Fruit fly (Drosophila melanogaster) whole organism, embryonic: ENCODE results near the gene Baldspot.
A peak's percentile ranks its signal among the peaks of the same experiment; 100 is the strongest.

Experiments
- Atf3 ChIP-seq: fragments of 200-800 bp; sonication (Bioruptor generic); optimal IDR thresholded peaks from 3 replicates; lab custom pipeline; 2016; ENCODE audit warnings: missing biosample characterization, missing genetic modification characterization
- CG10431 ChIP-seq: fragments of 200-800 bp; sonication (Bioruptor generic); optimal IDR thresholded peaks from 3 replicates; lab custom pipeline; 2018; ENCODE audit warnings: missing biosample characterization, mild to moderate bottlenecking, missing genetic modification characterization
- CG11085 ChIP-seq: fragments of 200-800 bp; sonication (Bioruptor generic); IDR thresholded peaks from 2 replicates; pipeline ENCODE4 v1.3.6; 2022; ENCODE audit warnings: missing biosample characterization, missing genetic modification characterization
- CG11398 ChIP-seq: fragments of 200-800 bp; sonication (Bioruptor generic); optimal IDR thresholded peaks from 2 replicates; lab custom pipeline; 2016; ENCODE audit warnings: missing biosample characterization, missing genetic modification characterization
- CG12744 ChIP-seq: fragments of 200-800 bp; sonication (Bioruptor generic); optimal IDR thresholded peaks from 2 replicates; lab custom pipeline; 2016; ENCODE audit warnings: missing biosample characterization, missing genetic modification characterization
- CG1647 ChIP-seq: fragments of 200-800 bp; sonication (Bioruptor generic); optimal IDR thresholded peaks from 3 replicates; lab custom pipeline; 2016; ENCODE audit warnings: missing biosample characterization, missing genetic modification characterization
- CG16779 ChIP-seq: fragments of 200-800 bp; sonication (Bioruptor generic); IDR thresholded peaks from 2 replicates; pipeline ENCODE4 v1.3.6; 2022; ENCODE audit warnings: missing biosample characterization, missing genetic modification characterization
- CG17359 ChIP-seq: fragments of 200-800 bp; sonication (Bioruptor generic); optimal IDR thresholded peaks from 3 replicates; lab custom pipeline; 2018; ENCODE audit warnings: missing biosample characterization, mild to moderate bottlenecking, missing genetic modification characterization, moderate library complexity
- CG1792 ChIP-seq: fragments of 200-800 bp; sonication (Bioruptor generic); optimal IDR thresholded peaks from 2 replicates; lab custom pipeline; 2016; ENCODE audit warnings: missing biosample characterization, missing genetic modification characterization
- CG2129 ChIP-seq: fragments of 200-800 bp; sonication (Bioruptor generic); IDR thresholded peaks from 2 replicates; pipeline ENCODE4 v1.3.6; 2022; ENCODE audit warnings: missing biosample characterization, missing genetic modification characterization; ENCODE audit not compliant: partially characterized antibody
- CG30020 ChIP-seq: fragments of 200-800 bp; optimal IDR thresholded peaks from 2 replicates; lab custom pipeline; 2019; ENCODE audit warnings: missing biosample characterization, mild to moderate bottlenecking, missing genetic modification characterization, moderate library complexity
- CG3281 ChIP-seq: fragments of 200-800 bp; sonication (Bioruptor generic); optimal IDR thresholded peaks from 3 replicates; lab custom pipeline; 2017; ENCODE audit warnings: missing biosample characterization, mild to moderate bottlenecking, missing genetic modification characterization
- CG3838 ChIP-seq: fragments of 200-800 bp; sonication (Bioruptor generic); optimal IDR thresholded peaks from 3 replicates; lab custom pipeline; 2016; ENCODE audit warnings: missing biosample characterization, missing genetic modification characterization
- CG43689 ChIP-seq: fragments of 200-800 bp; sonication (Bioruptor generic); IDR thresholded peaks from 2 replicates; pipeline ENCODE4 v1.3.6; 2022; ENCODE audit warnings: missing biosample characterization, missing genetic modification characterization
- CG4424 ChIP-seq: fragments of 200-800 bp; sonication (Bioruptor generic); optimal IDR thresholded peaks from 3 replicates; lab custom pipeline; 2016; ENCODE audit warnings: missing biosample characterization, missing genetic modification characterization
- CG4707 ChIP-seq: fragments of 200-800 bp; sonication (Bioruptor generic); optimal IDR thresholded peaks from 2 replicates; lab custom pipeline; 2018; ENCODE audit warnings: missing biosample characterization, mild to moderate bottlenecking, missing genetic modification characterization, moderate library complexity
- CG7372 ChIP-seq: fragments of 200-800 bp; sonication (Bioruptor generic); IDR thresholded peaks from 2 replicates; pipeline ENCODE4 v1.3.6; 2022; ENCODE audit warnings: missing biosample characterization, missing genetic modification characterization
- CG7745 ChIP-seq: fragments of 200-800 bp; sonication (Bioruptor generic); optimal IDR thresholded peaks from 2 replicates; lab custom pipeline; 2018; ENCODE audit warnings: missing biosample characterization, mild to moderate bottlenecking, missing genetic modification characterization, moderate library complexity
- CG8765 ChIP-seq: fragments of 200-800 bp; sonication (Bioruptor generic); IDR thresholded peaks from 2 replicates; pipeline ENCODE4 v1.3.6; 2022; ENCODE audit warnings: missing biosample characterization, missing genetic modification characterization
- D19A ChIP-seq: fragments of 200-800 bp; optimal IDR thresholded peaks from 3 replicates; lab custom pipeline; 2019; ENCODE audit warnings: missing biosample characterization, mild to moderate bottlenecking, missing genetic modification characterization, moderate library complexity
- Dref ChIP-seq: fragments of 200-800 bp; sonication (Bioruptor generic); IDR thresholded peaks from 2 replicates; pipeline ENCODE4 v1.3.6; 2022; ENCODE audit warnings: missing biosample characterization, missing genetic modification characterization
- HmgZ ChIP-seq: fragments of 200-800 bp; sonication (Bioruptor generic); optimal IDR thresholded peaks from 2 replicates; lab custom pipeline; 2018; ENCODE audit warnings: missing biosample characterization, mild to moderate bottlenecking, missing genetic modification characterization
- Hr78 ChIP-seq, 2 experiments: fragments of 200-800 bp in 1 of 2; fragments of >200 bp in 1 of 2; sonication (Bioruptor generic) in 1 of 2; optimal IDR thresholded peaks; 2 replicates each; lab custom pipeline; 2017 to 2019; ENCODE audit warnings: missing biosample characterization in 2 of 2, missing genetic modification characterization in 2 of 2, mild to moderate bottlenecking in 1 of 2, moderate library complexity in 1 of 2
- Kr ChIP-seq: fragments of 200-800 bp; sonication (Bioruptor generic); optimal IDR thresholded peaks from 2 replicates; lab custom pipeline; 2017; ENCODE audit warnings: missing biosample characterization, mild to moderate bottlenecking, missing genetic modification characterization
- MTF-1 ChIP-seq: fragments of 200-800 bp; sonication (Bioruptor generic); optimal IDR thresholded peaks from 2 replicates; lab custom pipeline; 2018; ENCODE audit warnings: missing biosample characterization, mild to moderate bottlenecking, missing genetic modification characterization, borderline replicate concordance
- NfI ChIP-seq: fragments of 200-800 bp; sonication (Bioruptor generic); optimal IDR thresholded peaks from 3 replicates; lab custom pipeline; 2018; ENCODE audit warnings: missing biosample characterization, mild to moderate bottlenecking, missing genetic modification characterization, moderate library complexity
- Ptx1 ChIP-seq: fragments of 200-800 bp; sonication (Bioruptor generic); IDR thresholded peaks from 2 replicates; pipeline ENCODE4 v1.3.6; 2022; ENCODE audit warnings: missing biosample characterization, missing genetic modification characterization
- Sin3A ChIP-seq: fragments of >200 bp; optimal IDR thresholded peaks from 2 replicates; lab custom pipeline; 2018
- Sox100B ChIP-seq: fragments of 200-800 bp; sonication (Bioruptor generic); optimal IDR thresholded peaks from 3 replicates; lab custom pipeline; 2018; ENCODE audit warnings: missing biosample characterization, mild to moderate bottlenecking, missing genetic modification characterization
- Taf1 ChIP-seq: fragments of 200-800 bp; sonication (Bioruptor generic); IDR thresholded peaks from 2 replicates; pipeline ENCODE4 v1.3.6; 2022; ENCODE audit warnings: missing biosample characterization, missing genetic modification characterization
- ash1 ChIP-seq: fragments of 200-800 bp; sonication (Bioruptor generic); optimal IDR thresholded peaks from 2 replicates; lab custom pipeline; 2018; ENCODE audit warnings: missing biosample characterization, mild to moderate bottlenecking, missing genetic modification characterization
- chm ChIP-seq: fragments of 200-800 bp; sonication (Bioruptor generic); IDR thresholded peaks from 2 replicates; pipeline ENCODE4 v1.3.6; 2022; ENCODE audit warnings: missing biosample characterization, missing genetic modification characterization
- crp ChIP-seq, 2 experiments: fragments of 200-800 bp; sonication (Bioruptor generic); optimal IDR thresholded peaks; 2 replicates in 1 of 2; 3 replicates in 1 of 2; lab custom pipeline; 2017; ENCODE audit warnings: missing biosample characterization in 2 of 2, missing genetic modification characterization in 2 of 2, mild to moderate bottlenecking in 1 of 2, moderate library complexity in 1 of 2
- dpn ChIP-seq, 2 experiments: fragments of 200-800 bp; sonication (Bioruptor generic); optimal IDR thresholded peaks; 3 replicates each; lab custom pipeline; 2016; ENCODE audit warnings: missing biosample characterization in 2 of 2, missing genetic modification characterization in 2 of 2
- fd64A ChIP-seq: fragments of 200-800 bp; sonication (Bioruptor generic); optimal IDR thresholded peaks from 3 replicates; lab custom pipeline; 2018; ENCODE audit warnings: missing biosample characterization, mild to moderate bottlenecking, missing genetic modification characterization
- insv ChIP-seq, 2 experiments: fragments of 200-800 bp; sonication (Bioruptor generic); optimal IDR thresholded peaks; 3 replicates each; lab custom pipeline; 2016 to 2018; ENCODE audit warnings: missing biosample characterization in 2 of 2, missing genetic modification characterization in 2 of 2
- jigr1 ChIP-seq: fragments of 200-800 bp; sonication (Bioruptor generic); IDR thresholded peaks from 3 replicates; pipeline ENCODE4 v1.3.6; 2022; ENCODE audit warnings: missing biosample characterization, missing genetic modification characterization
- kay ChIP-seq: fragments of 200-800 bp; sonication (Bioruptor generic); optimal IDR thresholded peaks from 2 replicates; lab custom pipeline; 2016; ENCODE audit warnings: missing biosample characterization, missing genetic modification characterization
- kni ChIP-seq: fragments of 200-800 bp; sonication (Bioruptor generic); optimal IDR thresholded peaks from 3 replicates; lab custom pipeline; 2017; ENCODE audit warnings: mild to moderate bottlenecking, missing biosample characterization, missing genetic modification reagents, missing genetic modification characterization
- lov ChIP-seq, 2 experiments: fragments of 200-800 bp in 1 of 2; fragments of >200 bp in 1 of 2; sonication (Bioruptor generic) in 1 of 2; IDR thresholded peaks in 1 of 2; optimal IDR thresholded peaks in 1 of 2; 2 replicates in 1 of 2; 3 replicates in 1 of 2; pipeline versions ENCODE4 v1.3.6 to Lab custom; 2017 to 2022; ENCODE audit warnings: missing biosample characterization in 1 of 2, missing genetic modification characterization in 1 of 2
- nerfin-1 ChIP-seq: fragments of 200-800 bp; sonication (Bioruptor generic); optimal IDR thresholded peaks from 3 replicates; lab custom pipeline; 2019; ENCODE audit warnings: missing biosample characterization, mild to moderate bottlenecking, missing genetic modification characterization, moderate library complexity
- otp ChIP-seq: fragments of 200-800 bp; sonication (Bioruptor generic); IDR thresholded peaks from 3 replicates; pipeline ENCODE4, ENCODE4 v1.3.6; 2022; ENCODE audit warnings: missing biosample characterization, missing genetic modification characterization
- peb ChIP-seq: fragments of 200-800 bp; sonication (Bioruptor generic); IDR thresholded peaks from 2 replicates; pipeline ENCODE4 v1.3.6; 2022; ENCODE audit warnings: missing biosample characterization, missing genetic modification characterization
- pho ChIP-seq: fragments of 200-800 bp; sonication (Bioruptor generic); optimal IDR thresholded peaks from 2 replicates; lab custom pipeline; 2016; ENCODE audit warnings: missing biosample characterization, missing genetic modification characterization
- row ChIP-seq: fragments of 200-800 bp; sonication (Bioruptor generic); IDR thresholded peaks from 3 replicates; pipeline ENCODE4 v1.3.6; 2022; ENCODE audit warnings: missing biosample characterization, missing genetic modification characterization
- sd ChIP-seq: fragments of 200-800 bp; sonication (Bioruptor generic); optimal IDR thresholded peaks from 3 replicates; lab custom pipeline; 2018; ENCODE audit warnings: missing biosample characterization, mild to moderate bottlenecking, missing genetic modification characterization, moderate library complexity
- tup ChIP-seq: fragments of 200-800 bp; sonication (Bioruptor generic); optimal IDR thresholded peaks from 2 replicates; lab custom pipeline; 2016; ENCODE audit warnings: missing biosample characterization, mild to moderate bottlenecking, missing genetic modification characterization, moderate library complexity
- zen2 ChIP-seq: fragments of 200-800 bp; sonication (Bioruptor generic); IDR thresholded peaks from 3 replicates; pipeline ENCODE4 v1.3.6; 2022; ENCODE audit warnings: missing biosample characterization, missing genetic modification characterization; ENCODE audit not compliant: partially characterized antibody
- zf30C ChIP-seq: fragments of 200-800 bp; sonication (Bioruptor generic); optimal IDR thresholded peaks from 3 replicates; lab custom pipeline; 2018; ENCODE audit warnings: missing biosample characterization, mild to moderate bottlenecking, missing genetic modification characterization

Baldspot gene

dm6 chr3L:16667663-16668465 is 6.4 kb upstream of the Baldspot start, which contains the start of gene Galphaf (continued):
- no peak for TF ChIP-seq CG12744 (GFP tag; lab: Kevin White, UChicago)
- no peak for TF ChIP-seq lov (optimal IDR thresholded peaks at IDR 0.05; lab: Kevin White, UChicago)
- no peak for TF ChIP-seq lov (GFP tag; IDR thresholded peaks at IDR 0.05; lab: Robert Waterston, UW)
- no peak for TF ChIP-seq Sox100B (GFP tag; lab: Kevin White, UChicago)
- TF ChIP-seq Dref (GFP tag; lab: Robert Waterston, UW) = no peak
- TF ChIP-seq HmgZ (tag; lab: Kevin White, UChicago) = peak; percentile 21
- TF ChIP-seq kay (GFP tag; lab: Kevin White, UChicago) = no peak
- TF ChIP-seq dpn (GFP tag; optimal IDR thresholded peaks at IDR 0.05; lab: Kevin White, UChicago) = no peak
- no peak for TF ChIP-seq tup (GFP tag; lab: Kevin White, UChicago)
- TF ChIP-seq ash1 (GFP tag; lab: Kevin White, UChicago) = no peak
- TF ChIP-seq CG3838 (GFP tag; lab: Kevin White, UChicago) = no peak
- TF ChIP-seq Kr (GFP tag; lab: Kevin White, UChicago) = no peak
- TF ChIP-seq zen2 (GFP tag; lab: Robert Waterston, UW) = no peak
- TF ChIP-seq peb (GFP tag; lab: Robert Waterston, UW) = no peak
- TF ChIP-seq CG4424 (GFP tag; lab: Kevin White, UChicago) = no peak
- no peak for TF ChIP-seq NfI (GFP tag; lab: Kevin White, UChicago)
- no peak for TF ChIP-seq chm (GFP tag; lab: Robert Waterston, UW)
- TF ChIP-seq Atf3 (GFP tag; lab: Kevin White, UChicago) = no peak
- no peak for TF ChIP-seq CG30020 (tag; lab: Kevin White, UChicago)
- TF ChIP-seq MTF-1 = no peak
- no peak for TF ChIP-seq zf30C (GFP tag; lab: Kevin White, UChicago)
- no peak for TF ChIP-seq CG16779 (GFP tag; lab: Robert Waterston, UW)
- TF ChIP-seq kni (GFP tag; lab: Kevin White, UChicago) = no peak
- TF ChIP-seq Ptx1 = no peak
- TF ChIP-seq D19A (tag; lab: Kevin White, UChicago) = no peak
- TF ChIP-seq CG7745 (tag; lab: Kevin White, UChicago) = no peak
- no peak for TF ChIP-seq CG11398 (GFP tag; lab: Kevin White, UChicago)
- no peak for TF ChIP-seq CG43689 (GFP tag; lab: Robert Waterston, UW)
- TF ChIP-seq CG2129 (GFP tag; lab: Robert Waterston, UW) = no peak
- no peak for TF ChIP-seq otp
- TF ChIP-seq sd (tag; lab: Kevin White, UChicago) = peak; percentile 95
- no peak for TF ChIP-seq CG3281 (GFP tag; lab: Kevin White, UChicago)
- no peak for TF ChIP-seq CG1792
- TF ChIP-seq Sin3A (lab: Kevin White, UChicago) = no peak
- no peak for TF ChIP-seq CG1647 (GFP tag; lab: Kevin White, UChicago)
- no peak for TF ChIP-seq Hr78 (GFP tag; optimal IDR thresholded peaks at IDR 0.05; lab: Kevin White, UChicago)
- no peak for TF ChIP-seq nerfin-1 (tag; lab: Kevin White, UChicago)
- TF ChIP-seq CG17359 (tag; lab: Kevin White, UChicago) = no peak
- no peak for TF ChIP-seq CG10431
- no peak for TF ChIP-seq Taf1
- TF ChIP-seq CG8765 (GFP tag; lab: Robert Waterston, UW) = no peak
- no peak for TF ChIP-seq CG7372 (GFP tag; lab: Robert Waterston, UW)
- TF ChIP-seq CG11085 = no peak
- no peak for TF ChIP-seq insv (GFP tag; optimal IDR thresholded peaks at IDR 0.05; lab: Kevin White, UChicago)
- no peak for TF ChIP-seq pho (GFP tag; lab: Kevin White, UChicago)
- TF ChIP-seq fd64A (GFP tag; lab: Kevin White, UChicago) = peak; percentile 24
- 0 out of 3 replicates have a peak, but pooled peaks have one; percentile 15 for TF ChIP-seq row (GFP tag; lab: Robert Waterston, UW)
- TF ChIP-seq crp (GFP tag; optimal IDR thresholded peaks at IDR 0.05; lab: Kevin White, UChicago) = no peak
- no peak for TF ChIP-seq jigr1 (GFP tag; lab: Robert Waterston, UW)
- no peak for TF ChIP-seq CG4707 (GFP tag; lab: Kevin White, UChicago)
